Fruit fly (Drosophila melanogaster) whole organism, pupa: ENCODE results near the gene CG8543.
A peak's percentile ranks its signal among the peaks of the same experiment; 100 is the strongest.

Experiments used
- CG10348 ChIP-seq: fragments of 200-800 bp; sonication (Bioruptor generic); IDR thresholded peaks from 2 replicates; pipeline ENCODE4 v1.3.6; 2022; ENCODE audit warnings: missing biosample characterization, missing genetic modification characterization
- CG12605 ChIP-seq: fragments of 200-800 bp; sonication (Bioruptor generic); IDR thresholded peaks from 2 replicates; pipeline ENCODE4 v1.3.6; 2022; ENCODE audit warnings: missing biosample characterization, missing genetic modification characterization
- CG13204 ChIP-seq: fragments of 200-800 bp; sonication (Bioruptor generic); optimal IDR thresholded peaks from 2 replicates; lab custom pipeline; 2018; ENCODE audit warnings: missing biosample characterization, mild to moderate bottlenecking, missing genetic modification characterization, moderate library complexity
- CG14655 ChIP-seq: fragments of 200-800 bp; sonication (Bioruptor generic); optimal IDR thresholded peaks from 3 replicates; lab custom pipeline; 2017; ENCODE audit warnings: mild to moderate bottlenecking, missing biosample characterization, missing genetic modification reagents, missing genetic modification characterization
- CG15710 ChIP-seq: fragments of 200-800 bp; sonication (Bioruptor generic); optimal IDR thresholded peaks from 2 replicates; lab custom pipeline; 2018; ENCODE audit warnings: missing biosample characterization, mild to moderate bottlenecking, missing genetic modification characterization, moderate library complexity
- CG17806 ChIP-seq: fragments of 200-800 bp; sonication (Bioruptor generic); optimal IDR thresholded peaks from 2 replicates; lab custom pipeline; 2018; ENCODE audit warnings: missing biosample characterization, mild to moderate bottlenecking, missing genetic modification characterization, moderate library complexity
- CG32121 ChIP-seq: fragments of 200-800 bp; sonication (Bioruptor generic); IDR thresholded peaks from 2 replicates; pipeline ENCODE4 v1.3.6; 2022; ENCODE audit warnings: missing biosample characterization, missing genetic modification characterization
- CG34367 ChIP-seq: fragments of 200-800 bp; sonication (Bioruptor generic); optimal IDR thresholded peaks from 2 replicates; lab custom pipeline; 2018; ENCODE audit warnings: missing biosample characterization, mild to moderate bottlenecking, missing genetic modification characterization
- CG4496 ChIP-seq: fragments of 200-800 bp; sonication (Bioruptor generic); IDR thresholded peaks from 3 replicates; pipeline ENCODE4 v1.3.6; 2022; ENCODE audit warnings: missing biosample characterization, missing genetic modification characterization
- CG8159 ChIP-seq: fragments of 200-800 bp; sonication (Bioruptor generic); optimal IDR thresholded peaks from 3 replicates; lab custom pipeline; 2018; ENCODE audit warnings: missing biosample characterization, mild to moderate bottlenecking, missing genetic modification characterization, moderate library complexity
- CG8301 ChIP-seq: fragments of 200-800 bp; sonication (Bioruptor generic); optimal IDR thresholded peaks from 2 replicates; lab custom pipeline; 2018; ENCODE audit warnings: missing biosample characterization, mild to moderate bottlenecking, missing genetic modification characterization
- CG9948 ChIP-seq: fragments of 200-800 bp; sonication (Bioruptor generic); optimal IDR thresholded peaks from 2 replicates; lab custom pipeline; 2018; ENCODE audit warnings: missing biosample characterization, mild to moderate bottlenecking, missing genetic modification characterization, moderate library complexity
- D1 ChIP-seq: fragments of 200-800 bp; sonication (Bioruptor generic); optimal IDR thresholded peaks from 2 replicates; lab custom pipeline; 2018; ENCODE audit warnings: missing biosample characterization, mild to moderate bottlenecking, missing genetic modification characterization, moderate library complexity
- EcR ChIP-seq: fragments of 200-800 bp; sonication (Bioruptor generic); optimal IDR thresholded peaks from 3 replicates; lab custom pipeline; 2019; ENCODE audit warnings: missing biosample characterization, missing genetic modification characterization, mild to moderate bottlenecking, moderate library complexity, missing genetic modification reagents
- Ets98B ChIP-seq: fragments of 200-800 bp; sonication (Bioruptor generic); IDR thresholded peaks from 2 replicates; pipeline ENCODE4 v1.3.6; 2022; ENCODE audit warnings: missing biosample characterization, missing genetic modification characterization
- Pif1A ChIP-seq: fragments of 200-800 bp; sonication (Bioruptor generic); optimal IDR thresholded peaks from 3 replicates; lab custom pipeline; 2016; ENCODE audit warnings: missing biosample characterization, missing genetic modification characterization
- Pif1B ChIP-seq: fragments of 200-800 bp; sonication (Bioruptor generic); optimal IDR thresholded peaks from 3 replicates; lab custom pipeline; 2016; ENCODE audit warnings: missing biosample characterization, missing genetic modification characterization
- Snoo ChIP-seq: fragments of 200-800 bp; sonication (Bioruptor generic); optimal IDR thresholded peaks from 3 replicates; lab custom pipeline; 2017; ENCODE audit warnings: missing biosample characterization, mild to moderate bottlenecking, missing genetic modification characterization, inconsistent platforms
- fd96Ca ChIP-seq: fragments of 200-800 bp; sonication (Bioruptor generic); IDR thresholded peaks from 3 replicates; pipeline ENCODE4 v1.3.6; 2022; ENCODE audit warnings: missing biosample characterization, missing genetic modification characterization
- gl ChIP-seq: fragments of 200-800 bp; sonication (Bioruptor generic); optimal IDR thresholded peaks from 2 replicates; lab custom pipeline; 2018; ENCODE audit warnings: missing biosample characterization, mild to moderate bottlenecking, missing genetic modification characterization
- rn ChIP-seq: fragments of 200-800 bp; sonication (Bioruptor generic); IDR thresholded peaks from 2 replicates; pipeline ENCODE4 v1.3.6; 2022; ENCODE audit warnings: missing biosample characterization, missing genetic modification characterization

The CG8543 gene

dm6 chr3L:7434198-7434597, 35.9 kb downstream of the CG8543 start:
- TF ChIP-seq CG8301 (tag; lab: Kevin White, UChicago): no peak
- no peak for TF ChIP-seq rn (GFP tag; lab: Robert Waterston, UW)
- no peak for TF ChIP-seq CG15710 (tag; lab: Kevin White, UChicago)
- no peak for TF ChIP-seq CG14655
- no peak for TF ChIP-seq Pif1A (GFP tag; lab: Kevin White, UChicago)
- no peak for TF ChIP-seq D1 (tag; lab: Kevin White, UChicago)
- no peak for TF ChIP-seq CG17806 (tag; lab: Kevin White, UChicago)

- TF ChIP-seq Snoo (tag; lab: Kevin White, UChicago) (no peak), CG9948 (tag; lab: Kevin White, UChicago) (peak; percentile 56), CG8301 (tag; lab: Kevin White, UChicago) (peak; percentile 34), D1 (tag; lab: Kevin White, UChicago) (peak; percentile 27), fd96Ca (GFP tag; lab: Robert Waterston, UW) (peak; percentile 66; the same call in 2 of the 3 replicates), CG12605 (GFP tag; lab: Robert Waterston, UW) (peak; percentile 74), CG13204 (GFP tag; lab: Kevin White, UChicago) (peak; percentile 28), gl (peak; percentile 64), CG34367 (tag; lab: Kevin White, UChicago) (peak; percentile 42), EcR (GFP tag; lab: Kevin White, UChicago) (peak; percentile 76), CG4496 (GFP tag; lab: Robert Waterston, UW) (peak; percentile 79), CG17806 (tag; lab: Kevin White, UChicago) (peak; percentile 33), CG15710 (tag; lab: Kevin White, UChicago) (peak; percentile 9), rn (GFP tag; lab: Robert Waterston, UW) (peak; percentile 50; the same call in 1 of the 2 replicates), Pif1A (GFP tag; lab: Kevin White, UChicago) (no peak), Pif1B (no peak), CG14655 (peak; percentile 56), CG32121 (GFP tag; lab: Robert Waterston, UW) (peak; percentile 74; the same call in 1 of the 2 replicates), CG10348 (GFP tag; lab: Robert Waterston, UW) (no peak), CG8159 (peak; percentile 39), Ets98B (GFP tag; lab: Robert Waterston, UW) (peak; percentile 65)
These were observed 36.7 kb downstream of the CG8543 start for dm6 chr3L:7433325-7433827.

dm6 chr3L:7432811-7433324, 37.2 kb downstream of the CG8543 start:
- no peak for TF ChIP-seq CG10348 (GFP tag; lab: Robert Waterston, UW)
- TF ChIP-seq CG13204 (GFP tag; lab: Kevin White, UChicago): no peak
- TF ChIP-seq CG4496 (GFP tag; lab: Robert Waterston, UW): no peak
- TF ChIP-seq CG9948 (tag; lab: Kevin White, UChicago): no peak
- TF ChIP-seq CG17806 (tag; lab: Kevin White, UChicago): no peak
- TF ChIP-seq CG34367 (tag; lab: Kevin White, UChicago): no peak
- TF ChIP-seq rn (GFP tag; lab: Robert Waterston, UW): no peak

- no peak for TF ChIP-seq rn (GFP tag; lab: Robert Waterston, UW)
- no peak for TF ChIP-seq CG15710 (tag; lab: Kevin White, UChicago)
- no peak for TF ChIP-seq fd96Ca (GFP tag; lab: Robert Waterston, UW)
- TF ChIP-seq D1 (tag; lab: Kevin White, UChicago): no peak
- no peak for TF ChIP-seq CG8301 (tag; lab: Kevin White, UChicago)
- TF ChIP-seq Ets98B (GFP tag; lab: Robert Waterston, UW): no peak
- no peak for TF ChIP-seq gl
- no peak for TF ChIP-seq CG12605 (GFP tag; lab: Robert Waterston, UW)
- no peak for TF ChIP-seq CG14655
- TF ChIP-seq Snoo (tag; lab: Kevin White, UChicago): no peak
- no peak for TF ChIP-seq Pif1B
- TF ChIP-seq CG34367 (tag; lab: Kevin White, UChicago): no peak
- no peak for TF ChIP-seq Pif1A (GFP tag; lab: Kevin White, UChicago)
- TF ChIP-seq EcR (GFP tag; lab: Kevin White, UChicago): no peak
- TF ChIP-seq CG32121 (GFP tag; lab: Robert Waterston, UW): no peak
- TF ChIP-seq CG4496 (GFP tag; lab: Robert Waterston, UW): no peak
- no peak for TF ChIP-seq CG9948 (tag; lab: Kevin White, UChicago)
- no peak for TF ChIP-seq CG17806 (tag; lab: Kevin White, UChicago)
These were observed 37.8 kb downstream of the CG8543 start for dm6 chr3L:7432265-7432664.

dm6 chr3L:7423517-7423916, 46.6 kb downstream of the CG8543 start, which contains the start of gene CG42458:
Gene CG42458, plus strand, starts transcription at chr3L:7423827.
- TF ChIP-seq Pif1B (no peak), Ets98B (GFP tag; lab: Robert Waterston, UW) (0 out of 2 replicates have a peak, but pooled peaks have one; percentile 37), CG4496 (GFP tag; lab: Robert Waterston, UW) (peak; percentile 64; the same call in 1 of the 3 replicates), CG8301 (tag; lab: Kevin White, UChicago) (no peak)

dm6 chr3L:7422578-7422977, 47.5 kb downstream of the CG8543 start:
- TF ChIP-seq CG13204 (GFP tag; lab: Kevin White, UChicago) (no peak), fd96Ca (GFP tag; lab: Robert Waterston, UW) (no peak), CG32121 (GFP tag; lab: Robert Waterston, UW) (no peak), CG12605 (GFP tag; lab: Robert Waterston, UW) (no peak), CG10348 (GFP tag; lab: Robert Waterston, UW) (no peak), Snoo (tag; lab: Kevin White, UChicago) (no peak), D1 (tag; lab: Kevin White, UChicago) (no peak), CG14655 (no peak), Pif1B (no peak), Ets98B (GFP tag; lab: Robert Waterston, UW) (no peak), gl (no peak), EcR (GFP tag; lab: Kevin White, UChicago) (no peak), CG17806 (tag; lab: Kevin White, UChicago) (no peak)
- TF ChIP-seq, all 21 proteins: peak for 0
